Worm (Caenorhabditis elegans) whole organism, L4 larva: ENCODE measurements around the gene srx-54.

Experiments
- ZK337.2 ChIP-seq: fragments of 200-800 bp; sonication (Bioruptor generic); IDR thresholded peaks from 2 replicates; pipeline ENCODE4 v1.3.6; 2022; ENCODE audit warnings: missing genetic modification reagents, missing genetic modification characterization, missing compliant biosample characterization
- arid-1 ChIP-seq: fragments of 200-800 bp; sonication (Bioruptor generic); conservative IDR thresholded peaks from 2 replicates; pipeline ENCODE4 v1.3.6; 2022; ENCODE audit warnings: missing genetic modification reagents, missing genetic modification characterization, missing compliant biosample characterization
- dmd-8 ChIP-seq: fragments of 200-800 bp; sonication (Bioruptor generic); IDR thresholded peaks from 2 replicates; pipeline ENCODE4 v1.3.6; 2022; ENCODE audit warnings: missing genetic modification characterization, missing compliant biosample characterization
- hlh-30 ChIP-seq: sonication (generic microtip); optimal IDR thresholded peaks from 2 replicates; lab custom pipeline; 2017; ENCODE audit warnings: antibody characterized with exemption, mild to moderate bottlenecking, missing genetic modification characterization, missing compliant biosample characterization; ENCODE audit not compliant: insufficient read depth
- nhr-237 ChIP-seq: sonication (generic microtip); optimal IDR thresholded peaks from 2 replicates; lab custom pipeline; 2017; ENCODE audit warnings: missing biosample characterization, missing genetic modification characterization
- nhr-25 ChIP-seq: sonication (generic microtip); optimal IDR thresholded peaks from 2 replicates; lab custom pipeline; 2017; ENCODE audit warnings: missing genetic modification characterization, mild to moderate bottlenecking, missing compliant biosample characterization, antibody characterized with exemption, moderate library complexity, borderline replicate concordance; ENCODE audit not compliant: insufficient read depth
- nhr-77 ChIP-seq: fragments of 150-350 bp; optimal IDR thresholded peaks from 2 replicates; lab custom pipeline; 2014; ENCODE audit warnings: missing biosample characterization, missing genetic modification characterization
- pha-4 ChIP-seq, 2 experiments: fragments of 150-350 bp in 1 of 2; fragments of 200-800 bp in 1 of 2; sonication (Bioruptor generic) in 1 of 2; IDR thresholded peaks in 1 of 2; optimal IDR thresholded peaks in 1 of 2; 2 replicates each; pipeline versions ENCODE4 v1.3.6 to Lab custom; 2014 to 2022; ENCODE audit warnings: missing genetic modification characterization in 2 of 2, missing genetic modification reagents in 2 of 2, missing biosample characterization in 1 of 2, missing compliant biosample characterization in 1 of 2
- php-3 ChIP-seq: fragments of 200-800 bp; sonication (Bioruptor generic); IDR thresholded peaks from 2 replicates; pipeline ENCODE4 v1.3.6; 2022; ENCODE audit warnings: missing genetic modification reagents, missing genetic modification characterization, missing compliant biosample characterization
- unc-62 ChIP-seq, 3 experiments: fragments of 150-350 bp in 1 of 3; sonication (generic microtip); optimal IDR thresholded peaks in 2 of 3; peaks in 1 of 3; 1 replicate in 1 of 3; 2 replicates in 2 of 3; lab custom pipeline; 2014 to 2017; ENCODE audit warnings: missing biosample characterization in 3 of 3, missing genetic modification characterization in 3 of 3, missing genetic modification reagents in 3 of 3, missing genotype in 1 of 3

ce11 chrV:17019690-17020089 lies 44.7 kb downstream of the srx-54 start, which contains the start of gene F49H6.17:
- no peak for TF ChIP-seq nhr-25
- TF ChIP-seq unc-62 (GFP tag; optimal IDR thresholded peaks at IDR 0.05 in 1 of 2; lab: Kevin White, UChicago), result no peak
- TF ChIP-seq unc-62 (tag; optimal IDR thresholded peaks at IDR 0.05; lab: Kevin White, UChicago), result no peak
- no peak for TF ChIP-seq hlh-30 (tag; lab: Kevin White, UChicago)
- no peak for TF ChIP-seq arid-1 (GFP tag; lab: Robert Waterston, UW)
- TF ChIP-seq nhr-237 (tag; lab: Kevin White, UChicago), result no peak
- no peak for TF ChIP-seq dmd-8
- no peak for TF ChIP-seq nhr-77 (tag; lab: Kevin White, UChicago)
- TF ChIP-seq pha-4 (GFP tag; IDR thresholded peaks at IDR 0.05; lab: Robert Waterston, UW), result no peak
- TF ChIP-seq pha-4 (tag; optimal IDR thresholded peaks at IDR 0.05; lab: Kevin White, UChicago), result no peak
- no peak for TF ChIP-seq php-3 (GFP tag; lab: Robert Waterston, UW)
- TF ChIP-seq ZK337.2 (GFP tag; lab: Robert Waterston, UW), result no peak
